Worm (Caenorhabditis elegans): ENCODE results near the gene Y64G10A.7.

ce11 chrIV:14276773-14277388, 14.8 kb upstream of the Y64G10A.7 start:
- TF ChIP-seq nhr-6 (tag; optimal IDR thresholded peaks at IDR 0.05) (no peak), mdl-1 (tag; optimal IDR thresholded peaks at IDR 0.05) (no peak), pha-4 (GFP tag; IDR thresholded peaks at IDR 0.05) (no peak), pha-4 (tag; optimal IDR thresholded peaks at IDR 0.05) (no peak), fos-1 (tag; optimal IDR thresholded peaks at IDR 0.05) (no peak), ama-1 (optimal IDR thresholded peaks at IDR 0.05) (no peak), ceh-32 (tag; optimal IDR thresholded peaks at IDR 0.05; ENCODE audit: poor library complexity) (no peak), nhr-10 (tag; optimal IDR thresholded peaks at IDR 0.05) (no peak), arid-1 (GFP tag; conservative IDR thresholded peaks at IDR 0.05) (no peak), gei-8 (GFP tag; optimal IDR thresholded peaks at IDR 0.05) (no peak), aly-2 (tag; optimal IDR thresholded peaks at IDR 0.05) (no peak), mep-1 (tag; optimal IDR thresholded peaks at IDR 0.05) (no peak), skn-1 (tag; optimal IDR thresholded peaks at IDR 0.05) (no peak), madf-9 (GFP tag; conservative IDR thresholded peaks at IDR 0.05) (no peak), ceh-44 (GFP tag; IDR thresholded peaks at IDR 0.05) (no peak)

All from whole organism, L4 larva.